Worm (Caenorhabditis elegans) whole organism, early embryonic: ENCODE data around the gene rbr-2.

Experiments used
- B0310.2 ChIP-seq: sonication (generic microtip); optimal IDR thresholded peaks from 2 replicates; lab custom pipeline; 2016; ENCODE audit warnings: mild to moderate bottlenecking, missing genetic modification characterization, missing compliant biosample characterization
- F13C5.2 ChIP-seq: sonication (generic microtip); optimal IDR thresholded peaks from 2 replicates; lab custom pipeline; 2017; ENCODE audit warnings: mild to moderate bottlenecking, missing genetic modification characterization, inconsistent platforms, missing compliant biosample characterization
- aly-1 ChIP-seq: sonication (generic microtip); optimal IDR thresholded peaks from 2 replicates; lab custom pipeline; 2016; ENCODE audit warnings: missing genetic modification characterization, missing compliant biosample characterization
- ama-1 ChIP-seq: fragments of 150-350 bp; optimal IDR thresholded peaks from 2 replicates; lab custom pipeline; 2014
- ceh-13 ChIP-seq: fragments of 200-800 bp; sonication (Bioruptor generic); optimal IDR thresholded peaks from 2 replicates; lab custom pipeline; 2018; ENCODE audit warnings: mild to moderate bottlenecking, missing genetic modification characterization, missing compliant biosample characterization
- ceh-36 ChIP-seq: sonication (generic microtip); optimal IDR thresholded peaks from 2 replicates; lab custom pipeline; 2016; ENCODE audit warnings: missing genetic modification characterization, inconsistent platforms, missing compliant biosample characterization
- ets-7 ChIP-seq: sonication (generic microtip); optimal IDR thresholded peaks from 2 replicates; lab custom pipeline; 2016; ENCODE audit warnings: missing genotype, missing genetic modification characterization, missing compliant biosample characterization
- flt-1 ChIP-seq: fragments of 200-800 bp; sonication (Bioruptor generic); IDR thresholded peaks from 2 replicates; pipeline ENCODE4 v1.3.6; 2022; ENCODE audit warnings: missing genetic modification characterization, missing compliant biosample characterization
- hmbx-1 ChIP-seq: sonication (generic microtip); optimal IDR thresholded peaks from 2 replicates; lab custom pipeline; 2016; ENCODE audit warnings: mild to moderate bottlenecking, missing genetic modification characterization, missing compliant biosample characterization
- hmg-4 ChIP-seq: fragments of 200-800 bp; sonication (Bioruptor generic); optimal IDR thresholded peaks from 2 replicates; lab custom pipeline; 2018; ENCODE audit warnings: mild to moderate bottlenecking, missing genetic modification characterization, missing compliant biosample characterization
- hnd-1 ChIP-seq: sonication (generic microtip); optimal IDR thresholded peaks from 2 replicates; lab custom pipeline; 2016; ENCODE audit warnings: missing genetic modification characterization, missing compliant biosample characterization
- pes-1 ChIP-seq: fragments of 200-800 bp; sonication (Bioruptor generic); IDR thresholded peaks from 2 replicates; pipeline ENCODE4 v1.3.6; 2022; ENCODE audit warnings: missing genetic modification reagents, missing genetic modification characterization, missing compliant biosample characterization
- scrt-1 ChIP-seq: fragments of 200-800 bp; sonication (Bioruptor generic); IDR thresholded peaks from 2 replicates; pipeline ENCODE4 v1.3.6; 2022; ENCODE audit warnings: missing genetic modification characterization, missing compliant biosample characterization
- sea-1 ChIP-seq: fragments of 200-800 bp; sonication (Bioruptor generic); conservative IDR thresholded peaks from 2 replicates; pipeline ENCODE4 v1.3.6; 2022; ENCODE audit warnings: missing genetic modification characterization, missing compliant biosample characterization
- tbx-11 ChIP-seq: fragments of 200-800 bp; sonication (Bioruptor generic); IDR thresholded peaks from 2 replicates; pipeline ENCODE4 v1.3.6; 2022; ENCODE audit warnings: missing genetic modification characterization, missing compliant biosample characterization
- tbx-37 ChIP-seq: fragments of 200-800 bp; sonication (Bioruptor generic); conservative IDR thresholded peaks from 2 replicates; pipeline ENCODE4 v1.3.6; 2022; ENCODE audit warnings: missing genetic modification reagents, missing genetic modification characterization, missing compliant biosample characterization
- tra-4 ChIP-seq: sonication (generic microtip); optimal IDR thresholded peaks from 2 replicates; lab custom pipeline; 2017; ENCODE audit warnings: missing genetic modification characterization, missing compliant biosample characterization

Gene rbr-2

DNA sequence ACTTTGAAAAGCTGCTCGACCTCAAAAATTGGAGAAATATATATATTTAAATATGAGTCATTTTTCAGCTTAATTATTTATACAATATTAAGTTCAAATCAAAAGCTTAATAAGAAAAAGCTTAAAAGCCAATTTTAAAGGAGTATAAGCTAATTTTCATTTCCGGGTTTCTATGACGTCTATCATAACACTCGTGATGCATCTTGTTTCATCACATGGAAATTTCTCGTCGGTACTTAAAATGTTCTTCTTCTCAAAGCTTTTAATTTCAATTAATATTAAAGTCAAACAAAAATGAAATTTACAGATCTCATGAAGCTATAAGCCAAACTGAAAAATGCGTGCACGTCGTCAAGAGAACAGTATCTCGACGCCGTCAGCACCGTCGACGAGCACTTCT is at the start of gene rbr-2:
Gene rbr-2 (plus strand): TSS at position 301 of the 400 bp plus-strand sequence.
- TF ChIP-seq ceh-13 = no peak
- no peak for TF ChIP-seq B0310.2

DNA sequence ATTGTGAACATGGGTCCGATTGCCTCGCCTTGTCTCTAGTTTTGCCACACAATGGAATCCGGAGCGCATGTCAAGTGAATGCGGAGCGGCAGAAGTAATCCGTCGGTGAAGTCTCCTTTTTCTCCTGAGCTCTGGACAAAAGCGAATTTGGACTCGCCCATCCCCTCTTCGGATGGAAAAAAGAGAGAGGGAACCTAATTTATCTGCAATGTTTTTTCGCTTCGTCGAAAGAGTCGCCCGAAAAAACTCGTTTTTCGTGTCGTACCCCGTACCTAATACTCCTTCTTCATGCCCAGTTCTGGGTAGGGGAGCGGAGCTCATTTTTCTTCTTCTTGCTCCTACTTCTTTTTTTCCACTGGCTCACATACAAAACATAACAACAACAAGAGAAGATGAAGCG is 49.7 kb upstream of the rbr-2 start:
- TF ChIP-seq ceh-36 (no peak), flt-1 (no peak), F13C5.2 (no peak), pes-1 (no peak), tbx-11 (GFP tag; lab: Robert Waterston, UW) (no peak), hmbx-1 (tag; lab: Kevin White, UChicago) (no peak), tra-4 (tag; lab: Kevin White, UChicago) (no peak)

DNA sequence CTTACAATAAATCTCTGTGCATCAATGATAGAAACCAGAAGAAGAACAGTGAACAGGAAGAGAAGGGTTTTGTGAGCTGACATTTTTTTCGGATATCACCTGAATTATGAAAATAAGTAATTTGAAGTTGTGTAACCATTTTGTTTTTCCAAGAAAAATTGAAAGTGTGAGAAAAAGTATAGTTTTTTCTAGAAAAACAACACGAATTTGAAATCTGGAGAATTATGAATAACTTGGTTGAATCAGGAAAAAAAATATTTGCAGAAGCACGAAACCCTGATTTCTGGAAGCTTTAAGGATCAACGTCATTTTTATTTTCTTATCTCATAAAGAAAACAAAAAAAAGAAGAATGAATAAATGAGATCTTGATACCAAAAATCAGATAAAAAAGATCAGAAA is 45.3 kb upstream of the rbr-2 start, which contains the start of gene F13E9.12:
Gene F13E9.12 (minus strand): TSS at position 101 of the 400 bp plus-strand sequence.
- TF ChIP-seq hmg-4 (GFP tag; lab: Kevin White, UChicago) = no peak

DNA sequence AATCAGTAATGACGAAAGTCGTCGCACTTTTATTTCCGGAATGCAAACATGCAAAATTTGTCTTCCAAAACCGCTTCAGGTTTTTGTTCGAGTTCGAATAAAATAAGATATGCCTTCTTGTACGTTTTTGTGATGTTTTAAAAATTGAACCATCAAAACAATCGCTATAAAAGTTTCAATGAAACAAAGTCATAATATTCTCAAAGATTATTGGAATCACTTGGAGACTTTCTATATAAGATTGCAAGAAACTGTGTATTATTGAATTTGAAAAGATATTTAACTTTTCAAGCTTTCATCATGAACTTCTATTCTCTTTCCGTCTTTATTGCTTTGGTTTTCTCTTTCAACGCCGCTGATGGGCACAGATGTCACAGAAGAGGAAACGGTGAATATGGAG is 43.0 kb upstream of the rbr-2 start, which contains the start of gene fipr-14:
Gene fipr-14 (plus strand): TSS at position 301 of the 400 bp plus-strand sequence.
- TF ChIP-seq tbx-37 = no peak
- TF ChIP-seq aly-1 (tag; lab: Kevin White, UChicago) = no peak
- TF ChIP-seq ama-1 (lab: Kevin White, UChicago) = no peak
- no peak for TF ChIP-seq ceh-13
- TF ChIP-seq hmg-4 (GFP tag; lab: Kevin White, UChicago) = no peak
- TF ChIP-seq hnd-1 (tag; lab: Kevin White, UChicago) = no peak
- TF ChIP-seq tbx-11 (GFP tag; lab: Robert Waterston, UW) = no peak
- TF ChIP-seq hmbx-1 (tag; lab: Kevin White, UChicago) = no peak
- TF ChIP-seq ceh-36 = no peak
- TF ChIP-seq B0310.2 = no peak
- TF ChIP-seq tra-4 (tag; lab: Kevin White, UChicago) = no peak
- TF ChIP-seq F13C5.2 = no peak
- TF ChIP-seq pes-1 = no peak
- no peak for TF ChIP-seq sea-1 (GFP tag; lab: Robert Waterston, UW)
- TF ChIP-seq ets-7 (tag; lab: Kevin White, UChicago) = no peak
- no peak for TF ChIP-seq scrt-1
- no peak for TF ChIP-seq flt-1

DNA sequence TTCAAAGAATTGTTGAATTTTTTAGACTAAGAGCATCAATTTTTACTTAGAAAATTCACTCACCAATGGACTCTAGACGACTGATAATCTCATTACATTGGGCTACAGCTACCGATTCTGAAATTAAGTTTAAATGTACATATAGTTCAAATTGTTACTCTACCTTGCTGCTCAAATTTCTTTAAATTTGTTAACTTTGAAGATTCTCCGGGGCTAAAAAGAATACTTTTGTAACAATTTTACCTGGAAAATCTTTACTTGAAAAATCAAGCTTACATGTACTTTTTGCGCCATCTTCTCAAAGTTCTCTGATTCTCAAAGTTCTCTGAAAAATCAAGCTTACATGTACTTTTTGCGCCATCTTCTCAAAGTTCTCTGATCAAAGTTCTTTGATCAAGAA is 40.3 kb upstream of the rbr-2 start, which contains the start of gene sdz-13:
Gene sdz-13 (minus strand): TSS at position 101 of the 400 bp plus-strand sequence.
- TF ChIP-seq tbx-37 (no peak), ama-1 (lab: Kevin White, UChicago) (no peak), ceh-36 (no peak), aly-1 (tag; lab: Kevin White, UChicago) (no peak)

DNA sequence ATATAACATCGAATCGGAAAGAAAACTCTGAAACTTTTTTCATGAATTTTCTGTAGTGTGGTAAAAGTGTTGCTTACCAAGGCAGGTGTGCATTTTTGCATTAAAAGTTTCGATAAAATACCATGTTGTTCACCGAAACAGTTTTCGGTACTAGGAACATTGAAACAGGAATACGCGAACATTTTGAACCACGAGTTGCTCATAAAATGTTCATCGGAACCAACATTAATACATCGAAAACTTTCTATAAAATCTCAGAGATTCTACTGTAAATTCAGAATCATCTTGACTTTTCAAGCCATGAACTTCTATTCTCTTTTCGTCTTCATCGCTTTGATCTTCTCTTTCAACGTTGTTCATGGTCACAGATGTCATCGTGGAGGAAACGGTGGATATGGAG is 39.6 kb upstream of the rbr-2 start, which contains the start of gene fipr-15:
Gene fipr-15 (plus strand): TSS at position 301 of the 400 bp plus-strand sequence.
- TF ChIP-seq hmg-4 (GFP tag; lab: Kevin White, UChicago) = no peak
- TF ChIP-seq tbx-37 = no peak
- no peak for TF ChIP-seq pes-1
- no peak for TF ChIP-seq sea-1 (GFP tag; lab: Robert Waterston, UW)
- no peak for TF ChIP-seq ceh-36
- TF ChIP-seq F13C5.2 = no peak
- TF ChIP-seq aly-1 (tag; lab: Kevin White, UChicago) = no peak
- TF ChIP-seq ceh-13 = no peak
- TF ChIP-seq tra-4 (tag; lab: Kevin White, UChicago) = no peak
- no peak for TF ChIP-seq ama-1 (lab: Kevin White, UChicago)
- no peak for TF ChIP-seq ets-7 (tag; lab: Kevin White, UChicago)
- no peak for TF ChIP-seq scrt-1

DNA sequence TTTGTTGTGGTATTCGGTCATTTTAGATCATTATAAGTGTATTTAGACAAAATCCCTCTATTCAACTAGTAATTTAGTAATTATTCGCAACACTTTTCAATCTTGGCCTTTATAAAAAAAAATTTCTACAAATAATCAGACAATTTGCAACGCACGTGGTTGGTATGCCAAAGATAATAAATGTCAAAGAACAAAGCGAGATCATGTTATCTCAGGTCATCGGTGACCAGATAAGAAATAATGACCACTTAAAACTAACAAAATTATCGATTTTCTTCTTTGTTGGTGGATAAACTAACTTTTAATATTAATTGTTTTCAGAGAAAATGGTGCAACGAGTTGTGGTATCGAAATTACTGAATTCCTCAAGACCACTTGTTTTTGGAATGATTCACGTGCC is 38.6 kb upstream of the rbr-2 start, which contains the start of gene F13E9.13:
Gene F13E9.13 (plus strand): TSS at position 317 of the 400 bp plus-strand sequence.
- TF ChIP-seq tra-4 (tag; lab: Kevin White, UChicago) (no peak), tbx-11 (GFP tag; lab: Robert Waterston, UW) (no peak), pes-1 (no peak), ama-1 (lab: Kevin White, UChicago) (no peak), ceh-36 (no peak), sea-1 (GFP tag; lab: Robert Waterston, UW) (no peak), tbx-37 (no peak), ets-7 (tag; lab: Kevin White, UChicago) (no peak), ceh-13 (no peak), hnd-1 (tag; lab: Kevin White, UChicago) (no peak), flt-1 (no peak), hmg-4 (GFP tag; lab: Kevin White, UChicago) (no peak), F13C5.2 (no peak), hmbx-1 (tag; lab: Kevin White, UChicago) (no peak), aly-1 (tag; lab: Kevin White, UChicago) (no peak), B0310.2 (no peak), scrt-1 (no peak)

DNA sequence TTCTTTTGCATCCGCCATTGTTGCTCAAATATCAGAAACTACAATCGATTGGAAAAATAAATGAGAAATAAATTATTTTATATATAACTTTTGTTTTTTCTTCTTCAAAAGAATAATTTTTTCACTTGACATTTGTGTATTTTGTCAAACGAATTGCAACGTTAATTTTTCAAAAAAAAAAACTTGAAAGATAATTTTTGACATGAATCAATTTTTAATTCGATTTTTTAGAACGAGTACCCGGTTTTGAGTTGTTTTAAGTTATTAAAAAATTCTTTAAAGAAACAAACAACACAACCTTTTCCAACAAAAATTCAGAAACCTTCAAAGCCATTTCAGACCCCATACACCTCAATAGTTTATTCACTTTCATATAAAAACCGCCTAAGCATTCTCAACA is 35.6 kb upstream of the rbr-2 start, which contains the start of gene F13E9.5:
Gene F13E9.5 (minus strand): TSS at position 101 of the 400 bp plus-strand sequence.
- TF ChIP-seq ceh-36 = no peak
- TF ChIP-seq ets-7 (tag; lab: Kevin White, UChicago) = no peak
- no peak for TF ChIP-seq flt-1
- TF ChIP-seq tra-4 (tag; lab: Kevin White, UChicago) = no peak
- no peak for TF ChIP-seq B0310.2

DNA sequence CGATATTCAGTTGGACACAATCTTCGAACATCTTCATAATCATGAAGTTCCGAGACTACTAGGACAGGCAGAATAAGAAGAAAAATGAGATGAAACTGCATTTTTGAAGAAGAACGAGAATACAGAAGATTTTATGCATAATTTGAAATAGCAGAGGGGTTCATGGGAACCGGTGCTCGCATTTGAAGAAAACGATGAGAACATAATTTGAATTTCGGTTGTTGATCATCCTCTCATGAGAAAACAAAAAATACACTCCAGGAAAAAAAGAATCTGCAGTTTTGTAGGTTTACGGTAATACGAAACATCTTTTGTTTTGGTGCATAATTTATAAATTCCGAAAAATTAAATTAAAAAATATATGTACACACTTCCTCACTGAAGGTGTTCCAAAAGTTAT is 34.0 kb upstream of the rbr-2 start, which contains the start of gene srlf-11:
Gene srlf-11 (minus strand): TSS at position 101 of the 400 bp plus-strand sequence.
- no peak for TF ChIP-seq hmg-4 (GFP tag; lab: Kevin White, UChicago)
- TF ChIP-seq tra-4 (tag; lab: Kevin White, UChicago) = no peak
- no peak for TF ChIP-seq hmbx-1 (tag; lab: Kevin White, UChicago)
- no peak for TF ChIP-seq F13C5.2
- TF ChIP-seq ceh-36 = no peak
- TF ChIP-seq flt-1 = no peak
